Fruit fly (Drosophila melanogaster) whole organism, embryonic: ENCODE measurements around the gene CG5079.
A peak's percentile ranks its signal among the peaks of the same experiment; 100 is the strongest.

Experiments used
- CG10321 ChIP-seq: fragments of 200-800 bp; sonication (Bioruptor generic); IDR thresholded peaks from 2 replicates; pipeline ENCODE4 v1.3.6; 2022; ENCODE audit warnings: missing biosample characterization, missing genetic modification characterization
- CG10543 ChIP-seq: fragments of 200-800 bp; sonication (Bioruptor generic); optimal IDR thresholded peaks from 3 replicates; lab custom pipeline; 2017; ENCODE audit warnings: missing biosample characterization, mild to moderate bottlenecking, missing genetic modification characterization, moderate library complexity
- CG11456 ChIP-seq: fragments of 200-800 bp; sonication (Bioruptor generic); IDR thresholded peaks from 3 replicates; pipeline ENCODE4 v1.3.6; 2022; ENCODE audit warnings: missing biosample characterization, missing genetic modification characterization
- CG11696 ChIP-seq: fragments of 200-800 bp; sonication (Bioruptor generic); IDR thresholded peaks from 2 replicates; pipeline ENCODE4 v1.3.6; 2022; ENCODE audit warnings: missing biosample characterization, missing genetic modification characterization
- CG12071 ChIP-seq: fragments of 200-800 bp; sonication (Bioruptor generic); optimal IDR thresholded peaks from 3 replicates; lab custom pipeline; 2018; ENCODE audit warnings: missing biosample characterization, mild to moderate bottlenecking, missing genetic modification characterization
- CG12104 ChIP-seq: fragments of 200-800 bp; sonication (Bioruptor generic); optimal IDR thresholded peaks from 3 replicates; lab custom pipeline; 2016; ENCODE audit warnings: missing biosample characterization, missing genetic modification characterization
- CG12942 ChIP-seq: fragments of 200-800 bp; sonication (Bioruptor generic); optimal IDR thresholded peaks from 3 replicates; lab custom pipeline; 2016; ENCODE audit warnings: missing biosample characterization, missing genetic modification characterization
- CG18599 ChIP-seq: fragments of 200-800 bp; sonication (Bioruptor generic); optimal IDR thresholded peaks from 3 replicates; lab custom pipeline; 2017; ENCODE audit warnings: missing biosample characterization, missing genetic modification characterization, mild to moderate bottlenecking, moderate library complexity, missing genetic modification reagents
- CG2120 ChIP-seq: fragments of 200-800 bp; sonication (Bioruptor generic); optimal IDR thresholded peaks from 3 replicates; lab custom pipeline; 2016; ENCODE audit warnings: missing biosample characterization, missing genetic modification characterization
- CG31441 ChIP-seq: fragments of 200-800 bp; sonication (Bioruptor generic); IDR thresholded peaks from 2 replicates; pipeline ENCODE4 v1.3.6; 2022; ENCODE audit warnings: missing biosample characterization, missing genetic modification characterization
- Deaf1 ChIP-seq: fragments of 200-800 bp; optimal IDR thresholded peaks from 3 replicates; lab custom pipeline; 2019; ENCODE audit warnings: missing biosample characterization, mild to moderate bottlenecking, missing genetic modification characterization, moderate library complexity
- Gug ChIP-seq: fragments of 200-800 bp; sonication (Bioruptor generic); IDR thresholded peaks from 4 replicates; pipeline ENCODE4 v1.3.6; 2022; ENCODE audit warnings: missing biosample characterization, missing genetic modification characterization
- Hmr ChIP-seq: fragments of 200-800 bp; sonication (Bioruptor generic); optimal IDR thresholded peaks from 3 replicates; lab custom pipeline; 2017; ENCODE audit warnings: mild to moderate bottlenecking, missing biosample characterization, missing genetic modification reagents, missing genetic modification characterization
- Hr39 ChIP-seq: fragments of >200 bp; optimal IDR thresholded peaks from 2 replicates; lab custom pipeline; 2017
- Med ChIP-seq: fragments of 200-800 bp; sonication (Bioruptor generic); peaks from one replicate; lab custom pipeline; 2016; ENCODE audit warnings: missing biosample characterization, missing genetic modification characterization, mild to moderate bottlenecking, inconsistent platforms, moderate library complexity
- Nf-YB ChIP-seq: fragments of 200-800 bp; sonication (Bioruptor generic); optimal IDR thresholded peaks from 3 replicates; lab custom pipeline; 2019; ENCODE audit warnings: missing biosample characterization, mild to moderate bottlenecking, missing genetic modification characterization, moderate library complexity
- Nf-YC ChIP-seq: fragments of 200-800 bp; optimal IDR thresholded peaks from 3 replicates; lab custom pipeline; 2019; ENCODE audit warnings: missing biosample characterization, mild to moderate bottlenecking, missing genetic modification characterization, moderate library complexity
- Trl ChIP-seq, 3 experiments: fragments of >200 bp in 2 of 3; fragments of 200-800 bp in 1 of 3; sonication (Bioruptor generic) in 1 of 3; optimal IDR thresholded peaks; 2 replicates in 1 of 3; 3 replicates in 2 of 3; lab custom pipeline; 2016 to 2017; ENCODE audit warnings: missing biosample characterization in 1 of 3, missing genetic modification characterization in 1 of 3
- amos ChIP-seq: fragments of 200-800 bp; sonication (Bioruptor generic); IDR thresholded peaks from 2 replicates; pipeline ENCODE4 v1.3.6; 2022; ENCODE audit warnings: missing biosample characterization, missing genetic modification characterization; ENCODE audit not compliant: partially characterized antibody
- aop ChIP-seq: fragments of 200-800 bp; sonication (Bioruptor generic); IDR thresholded peaks from 2 replicates; pipeline ENCODE4 v1.3.6; 2022; ENCODE audit warnings: missing biosample characterization, missing genetic modification characterization
- ap ChIP-seq: fragments of 200-800 bp; sonication (Bioruptor generic); IDR thresholded peaks from 2 replicates; pipeline ENCODE4 v1.3.6; 2022; ENCODE audit warnings: missing biosample characterization, missing genetic modification characterization
- caup ChIP-seq: fragments of 200-800 bp; sonication (Bioruptor generic); optimal IDR thresholded peaks from 3 replicates; lab custom pipeline; 2017; ENCODE audit warnings: missing biosample characterization, mild to moderate bottlenecking, missing genetic modification characterization, moderate library complexity; ENCODE audit not compliant: severe bottlenecking
- chm ChIP-seq: fragments of 200-800 bp; sonication (Bioruptor generic); IDR thresholded peaks from 2 replicates; pipeline ENCODE4 v1.3.6; 2022; ENCODE audit warnings: missing biosample characterization, missing genetic modification characterization
- dysf ChIP-seq: fragments of 200-800 bp; sonication (Bioruptor generic); IDR thresholded peaks from 3 replicates; pipeline ENCODE4 v1.3.6; 2022; ENCODE audit warnings: missing biosample characterization, missing genetic modification characterization
- ewg ChIP-seq: fragments of 200-800 bp; sonication (Bioruptor generic); optimal IDR thresholded peaks from 3 replicates; lab custom pipeline; 2017; ENCODE audit warnings: mild to moderate bottlenecking, missing biosample characterization, missing genetic modification reagents, missing genetic modification characterization
- hkb ChIP-seq, 2 experiments: fragments of 200-800 bp in 1 of 2; fragments of >200 bp in 1 of 2; sonication (Bioruptor generic) in 1 of 2; IDR thresholded peaks in 1 of 2; optimal IDR thresholded peaks in 1 of 2; 2 replicates each; pipeline versions ENCODE4 v1.3.6 to Lab custom; 2017 to 2022; ENCODE audit warnings: missing biosample characterization in 1 of 2, missing genetic modification characterization in 1 of 2
- kni ChIP-seq: fragments of 200-800 bp; sonication (Bioruptor generic); optimal IDR thresholded peaks from 3 replicates; lab custom pipeline; 2017; ENCODE audit warnings: mild to moderate bottlenecking, missing biosample characterization, missing genetic modification reagents, missing genetic modification characterization
- knrl ChIP-seq: fragments of 200-800 bp; sonication (Bioruptor generic); IDR thresholded peaks from 3 replicates; pipeline ENCODE4 v1.3.6; 2022; ENCODE audit warnings: missing biosample characterization, missing genetic modification characterization; ENCODE audit not compliant: partially characterized antibody
- lab ChIP-seq: fragments of 200-800 bp; sonication (Bioruptor generic); optimal IDR thresholded peaks from 3 replicates; lab custom pipeline; 2017; ENCODE audit warnings: missing biosample characterization, missing genetic modification characterization, mild to moderate bottlenecking, moderate library complexity, missing genetic modification reagents
- oc ChIP-seq: fragments of 200-800 bp; sonication (Bioruptor generic); optimal IDR thresholded peaks from 2 replicates; lab custom pipeline; 2018; ENCODE audit warnings: missing biosample characterization, mild to moderate bottlenecking, missing genetic modification characterization, moderate library complexity
- pan ChIP-seq, 4 experiments: fragments of >200 bp in 3 of 4; fragments of 200-800 bp in 1 of 4; sonication (Bioruptor generic) in 1 of 4; optimal IDR thresholded peaks in 3 of 4; IDR thresholded peaks in 1 of 4; 2 replicates each; pipeline versions ENCODE4 v1.3.6 to Lab custom; 2017 to 2022; ENCODE audit warnings: missing biosample characterization in 2 of 4, missing genetic modification characterization in 2 of 4, mixed read lengths in 1 of 4
- pfk ChIP-seq: fragments of 200-800 bp; sonication (Bioruptor generic); optimal IDR thresholded peaks from 2 replicates; lab custom pipeline; 2018; ENCODE audit warnings: missing biosample characterization, mild to moderate bottlenecking, missing genetic modification characterization, moderate library complexity
- pros ChIP-seq: fragments of 200-800 bp; sonication (Bioruptor generic); optimal IDR thresholded peaks from 3 replicates; lab custom pipeline; 2019; ENCODE audit warnings: missing biosample characterization, mild to moderate bottlenecking, missing genetic modification characterization, moderate library complexity
- repo ChIP-seq: fragments of 200-800 bp; sonication (Bioruptor generic); optimal IDR thresholded peaks from 2 replicates; lab custom pipeline; 2016; ENCODE audit warnings: missing biosample characterization, missing genetic modification characterization
- rib ChIP-seq: fragments of 200-800 bp; sonication (Bioruptor generic); IDR thresholded peaks from 2 replicates; pipeline ENCODE4 v1.3.6; 2022; ENCODE audit warnings: missing biosample characterization, missing genetic modification characterization
- row ChIP-seq: fragments of 200-800 bp; sonication (Bioruptor generic); IDR thresholded peaks from 3 replicates; pipeline ENCODE4 v1.3.6; 2022; ENCODE audit warnings: missing biosample characterization, missing genetic modification characterization
- scrt ChIP-seq: fragments of 200-800 bp; sonication (Bioruptor generic); optimal IDR thresholded peaks from 2 replicates; lab custom pipeline; 2018; ENCODE audit warnings: missing biosample characterization, mild to moderate bottlenecking, missing genetic modification characterization, moderate library complexity
- sd ChIP-seq: fragments of 200-800 bp; sonication (Bioruptor generic); optimal IDR thresholded peaks from 3 replicates; lab custom pipeline; 2018; ENCODE audit warnings: missing biosample characterization, mild to moderate bottlenecking, missing genetic modification characterization, moderate library complexity
- sens ChIP-seq: fragments of 200-800 bp; sonication (Bioruptor generic); peaks from one replicate; lab custom pipeline; 2016; ENCODE audit warnings: missing biosample characterization, missing genetic modification characterization
- slbo ChIP-seq: fragments of 200-800 bp; sonication (Bioruptor generic); IDR thresholded peaks from 2 replicates; pipeline ENCODE4 v1.3.6; 2022; ENCODE audit warnings: missing biosample characterization, missing genetic modification characterization
- slou ChIP-seq: fragments of 200-800 bp; sonication (Bioruptor generic); optimal IDR thresholded peaks from 3 replicates; lab custom pipeline; 2016; ENCODE audit warnings: missing biosample characterization, missing genetic modification characterization
- stwl ChIP-seq: fragments of 200-800 bp; sonication (Bioruptor generic); optimal IDR thresholded peaks from 3 replicates; lab custom pipeline; 2018; ENCODE audit warnings: missing biosample characterization, mild to moderate bottlenecking, missing genetic modification characterization, moderate library complexity
- tx ChIP-seq: fragments of 200-800 bp; sonication (Bioruptor generic); optimal IDR thresholded peaks from 2 replicates; lab custom pipeline; 2016; ENCODE audit warnings: missing biosample characterization, missing genetic modification characterization
- zf30C ChIP-seq: fragments of 200-800 bp; sonication (Bioruptor generic); optimal IDR thresholded peaks from 3 replicates; lab custom pipeline; 2018; ENCODE audit warnings: missing biosample characterization, mild to moderate bottlenecking, missing genetic modification characterization

CG5079 gene

DNA sequence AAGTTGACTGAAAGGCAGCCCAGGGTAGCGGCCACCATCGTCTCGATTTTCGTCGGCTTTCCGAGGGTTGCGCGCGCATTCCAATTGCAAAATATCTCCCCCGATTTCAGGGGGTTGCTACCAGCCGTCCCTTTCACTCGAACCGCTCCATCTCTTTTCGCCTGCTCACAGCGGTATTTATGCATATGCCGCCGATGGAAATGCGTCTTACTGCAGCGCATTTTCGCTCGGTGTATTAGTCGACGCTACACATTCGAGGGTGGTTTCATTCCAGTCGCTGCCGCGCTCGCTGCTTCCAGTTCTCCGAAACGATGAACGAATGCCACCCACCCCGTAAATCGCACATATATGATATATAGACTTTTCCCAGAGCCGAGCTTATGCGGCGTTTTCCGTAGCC, 24.3 kb upstream of the CG5079 start (continued):
- TF ChIP-seq stwl = no peak
- TF ChIP-seq Nf-YC = peak; percentile 14
- TF ChIP-seq CG12071 (GFP tag; lab: Kevin White, UChicago) = peak; percentile 1
- TF ChIP-seq ewg (GFP tag; lab: Kevin White, UChicago) = peak; percentile 98
- TF ChIP-seq Nf-YB (GFP tag; lab: Kevin White, UChicago) = no peak
- TF ChIP-seq Deaf1 (tag; lab: Kevin White, UChicago) = peak; percentile 90
- TF ChIP-seq CG11696 (GFP tag; lab: Robert Waterston, UW) = no peak
- no peak for TF ChIP-seq slou (GFP tag; lab: Kevin White, UChicago)
- peak; percentile 73 for TF ChIP-seq Med (GFP tag; lab: Kevin White, UChicago)
- no peak for TF ChIP-seq Gug (GFP tag; lab: Robert Waterston, UW)
- TF ChIP-seq oc (tag; lab: Kevin White, UChicago) = peak; percentile 7
- no peak for TF ChIP-seq aop (GFP tag; lab: Robert Waterston, UW)
- TF ChIP-seq repo (GFP tag; lab: Kevin White, UChicago) = no peak
- TF ChIP-seq CG2120 (GFP tag; lab: Kevin White, UChicago) = peak; percentile 12
- no peak for TF ChIP-seq CG12104
- peak; percentile 46 for TF ChIP-seq CG18599
- TF ChIP-seq pfk (GFP tag; lab: Kevin White, UChicago) = no peak
- peak; percentile 49 for TF ChIP-seq kni (GFP tag; lab: Kevin White, UChicago)
- no peak for TF ChIP-seq Trl (optimal IDR thresholded peaks at IDR 0.05; lab: Kevin White, UChicago)
- peak; percentile 3 for TF ChIP-seq Trl (GFP tag; optimal IDR thresholded peaks at IDR 0.05; lab: Kevin White, UChicago)
- TF ChIP-seq sd = peak; percentile 50
- TF ChIP-seq Hr39 (lab: Kevin White, UChicago) = no peak
- TF ChIP-seq ap (GFP tag; lab: Robert Waterston, UW) = no peak
- peak; percentile 26 for TF ChIP-seq CG10543 (GFP tag; lab: Kevin White, UChicago)
- no peak for TF ChIP-seq pan (optimal IDR thresholded peaks at IDR 0.05; lab: Kevin White, UChicago)
- TF ChIP-seq pan (GFP tag; optimal IDR thresholded peaks at IDR 0.05 in 1 of 2, IDR thresholded peaks at IDR 0.05 in 1 of 2) = peak in 1 of 2 experiments; percentile 29
- peak; percentile 13 for TF ChIP-seq caup
- TF ChIP-seq row (GFP tag; lab: Robert Waterston, UW) = peak; percentile 77
- TF ChIP-seq chm = peak; percentile 35; the same call in 1 of the 2 replicates
- peak; percentile 80 for TF ChIP-seq CG10321 (GFP tag; lab: Robert Waterston, UW)
- peak; percentile 49; the same call in 1 of the 2 replicates for TF ChIP-seq rib (GFP tag; lab: Robert Waterston, UW)
- no peak for TF ChIP-seq scrt (GFP tag; lab: Kevin White, UChicago)
- TF ChIP-seq Hmr (GFP tag; lab: Kevin White, UChicago) = peak; percentile 9
- TF ChIP-seq slbo (GFP tag; lab: Robert Waterston, UW) = 0 out of 2 replicates have a peak, but pooled peaks have one; percentile 13
- peak; percentile 82 for TF ChIP-seq pros (GFP tag; lab: Kevin White, UChicago)
- TF ChIP-seq zf30C = peak; percentile 96
- peak; percentile 44 for TF ChIP-seq lab (GFP tag; lab: Kevin White, UChicago)
- TF ChIP-seq hkb (optimal IDR thresholded peaks at IDR 0.05; lab: Kevin White, UChicago) = no peak
- no peak for TF ChIP-seq hkb (GFP tag; IDR thresholded peaks at IDR 0.05; lab: Robert Waterston, UW)
- TF ChIP-seq knrl (GFP tag; lab: Robert Waterston, UW) = 0 out of 3 replicates have a peak, but pooled peaks have one; percentile 18
- TF ChIP-seq CG11456 (GFP tag; lab: Robert Waterston, UW) = 0 out of 3 replicates have a peak, but pooled peaks have one; percentile 22
- TF ChIP-seq CG12942 (GFP tag; lab: Kevin White, UChicago) = no peak
- peak; percentile 73 for TF ChIP-seq sens
- TF ChIP-seq amos (GFP tag; lab: Robert Waterston, UW) = 0 out of 2 replicates have a peak, but pooled peaks have one; percentile 13
- TF ChIP-seq CG31441 (GFP tag; lab: Robert Waterston, UW) = no peak
- no peak for TF ChIP-seq tx (GFP tag; lab: Kevin White, UChicago)
- no peak for TF ChIP-seq dysf (GFP tag; lab: Robert Waterston, UW)
